Fruit fly (Drosophila melanogaster) whole organism, embryonic: Measurements from ENCODE around the gene CG43915.

ENCODE experiments used
- Awh ChIP-seq: fragments of 200-800 bp; sonication (Bioruptor generic); IDR thresholded peaks from 2 replicates; pipeline ENCODE4, ENCODE4 v1.3.6; 2022; ENCODE audit warnings: missing biosample characterization, missing genetic modification characterization
- BEAF-32 ChIP-seq: fragments of 200-800 bp; sonication (Bioruptor generic); optimal IDR thresholded peaks from 3 replicates; lab custom pipeline; 2017; ENCODE audit warnings: missing biosample characterization, missing genetic modification characterization, mild to moderate bottlenecking, moderate library complexity, missing genetic modification reagents
- CG10366 ChIP-seq: fragments of 200-800 bp; sonication (Bioruptor generic); IDR thresholded peaks from 2 replicates; pipeline ENCODE4 v1.3.6; 2022; ENCODE audit warnings: missing biosample characterization, missing genetic modification characterization
- CG12155 ChIP-seq: fragments of 200-800 bp; sonication (Bioruptor generic); optimal IDR thresholded peaks from 3 replicates; lab custom pipeline; 2016; ENCODE audit warnings: missing biosample characterization, missing genetic modification characterization
- CG1233 ChIP-seq: fragments of 200-800 bp; sonication (Bioruptor generic); optimal IDR thresholded peaks from 4 replicates; lab custom pipeline; 2018; ENCODE audit warnings: missing biosample characterization, mild to moderate bottlenecking, missing genetic modification characterization
- CG15514 ChIP-seq: fragments of 200-800 bp; sonication (Bioruptor generic); optimal IDR thresholded peaks from 3 replicates; lab custom pipeline; 2017; ENCODE audit warnings: missing biosample characterization, missing genetic modification characterization, mild to moderate bottlenecking, moderate library complexity, missing genetic modification reagents
- CG1647 ChIP-seq: fragments of 200-800 bp; sonication (Bioruptor generic); optimal IDR thresholded peaks from 3 replicates; lab custom pipeline; 2016; ENCODE audit warnings: missing biosample characterization, missing genetic modification characterization
- CG2120 ChIP-seq: fragments of 200-800 bp; sonication (Bioruptor generic); optimal IDR thresholded peaks from 3 replicates; lab custom pipeline; 2016; ENCODE audit warnings: missing biosample characterization, missing genetic modification characterization
- CG31224 ChIP-seq: fragments of 200-800 bp; sonication (Bioruptor generic); IDR thresholded peaks from 2 replicates; pipeline ENCODE4 v1.3.6; 2022; ENCODE audit warnings: missing biosample characterization, missing genetic modification characterization
- CG33213 ChIP-seq: fragments of 200-800 bp; sonication (Bioruptor generic); optimal IDR thresholded peaks from 3 replicates; lab custom pipeline; 2016; ENCODE audit warnings: missing biosample characterization, missing genetic modification characterization
- CG4424 ChIP-seq: fragments of 200-800 bp; sonication (Bioruptor generic); optimal IDR thresholded peaks from 3 replicates; lab custom pipeline; 2016; ENCODE audit warnings: missing biosample characterization, missing genetic modification characterization
- CG6254 ChIP-seq: fragments of 200-800 bp; sonication (Bioruptor generic); optimal IDR thresholded peaks from 3 replicates; lab custom pipeline; 2017; ENCODE audit warnings: mild to moderate bottlenecking, missing biosample characterization, missing genetic modification reagents, missing genetic modification characterization
- CG7839 ChIP-seq: fragments of 200-800 bp; sonication (Bioruptor generic); optimal IDR thresholded peaks from 3 replicates; lab custom pipeline; 2018; ENCODE audit warnings: missing biosample characterization, mild to moderate bottlenecking, missing genetic modification characterization, moderate library complexity
- CG8290 ChIP-seq, 3 experiments: fragments of 200-800 bp; sonication (Bioruptor generic); optimal IDR thresholded peaks; 2 replicates each; lab custom pipeline; 2016 to 2019; ENCODE audit warnings: missing biosample characterization in 3 of 3, missing genetic modification characterization in 3 of 3, mild to moderate bottlenecking in 2 of 3, moderate library complexity in 1 of 3
- CG9215 ChIP-seq: fragments of 200-800 bp; sonication (Bioruptor generic); IDR thresholded peaks from 2 replicates; pipeline ENCODE4 v1.3.6; 2022; ENCODE audit warnings: missing biosample characterization, missing genetic modification characterization
- CG9437 ChIP-seq: fragments of 200-800 bp; sonication (Bioruptor generic); optimal IDR thresholded peaks from 2 replicates; lab custom pipeline; 2018; ENCODE audit warnings: missing biosample characterization, mild to moderate bottlenecking, missing genetic modification characterization
- Dp ChIP-seq: fragments of 200-800 bp; sonication (Bioruptor generic); optimal IDR thresholded peaks from 2 replicates; lab custom pipeline; 2018; ENCODE audit warnings: missing biosample characterization, mild to moderate bottlenecking, missing genetic modification characterization, moderate library complexity
- HmgZ ChIP-seq: fragments of 200-800 bp; sonication (Bioruptor generic); optimal IDR thresholded peaks from 2 replicates; lab custom pipeline; 2018; ENCODE audit warnings: missing biosample characterization, mild to moderate bottlenecking, missing genetic modification characterization
- Hmr ChIP-seq: fragments of 200-800 bp; sonication (Bioruptor generic); optimal IDR thresholded peaks from 3 replicates; lab custom pipeline; 2017; ENCODE audit warnings: mild to moderate bottlenecking, missing biosample characterization, missing genetic modification reagents, missing genetic modification characterization
- Lim3 ChIP-seq: fragments of 200-800 bp; sonication (Bioruptor generic); IDR thresholded peaks from 2 replicates; pipeline ENCODE4 v1.3.6; 2022; ENCODE audit warnings: missing biosample characterization, missing genetic modification characterization
- Med ChIP-seq: fragments of 200-800 bp; sonication (Bioruptor generic); peaks from one replicate; lab custom pipeline; 2016; ENCODE audit warnings: missing biosample characterization, missing genetic modification characterization, mild to moderate bottlenecking, inconsistent platforms, moderate library complexity
- Myb ChIP-seq: fragments of 200-800 bp; sonication (Bioruptor generic); optimal IDR thresholded peaks from 2 replicates; lab custom pipeline; 2016; ENCODE audit warnings: missing biosample characterization, missing genetic modification characterization
- Nf-YA ChIP-seq: fragments of 200-800 bp; sonication (Bioruptor generic); IDR thresholded peaks from 2 replicates; pipeline ENCODE4 v1.3.6; 2022; ENCODE audit warnings: missing biosample characterization, missing genetic modification characterization
- Sin3A ChIP-seq: fragments of >200 bp; optimal IDR thresholded peaks from 2 replicates; lab custom pipeline; 2018
- Sry-δ ChIP-seq: fragments of 200-800 bp; sonication (Bioruptor generic); optimal IDR thresholded peaks from 2 replicates; lab custom pipeline; 2016; ENCODE audit warnings: missing biosample characterization, missing genetic modification characterization
- TFAM ChIP-seq: fragments of 200-800 bp; sonication (Bioruptor generic); optimal IDR thresholded peaks from 2 replicates; lab custom pipeline; 2017; ENCODE audit warnings: missing biosample characterization, missing genetic modification characterization, inconsistent platforms
- bcd ChIP-seq: fragments of 200-800 bp; sonication (Bioruptor generic); optimal IDR thresholded peaks from 2 replicates; lab custom pipeline; 2017; ENCODE audit warnings: missing biosample characterization, mild to moderate bottlenecking, missing genetic modification characterization
- btn ChIP-seq: fragments of 200-800 bp; sonication (Bioruptor generic); optimal IDR thresholded peaks from 2 replicates; lab custom pipeline; 2016; ENCODE audit warnings: missing biosample characterization, missing genetic modification characterization
- danr ChIP-seq: fragments of 200-800 bp; sonication (Bioruptor generic); IDR thresholded peaks from 2 replicates; pipeline ENCODE4 v1.3.6; 2022; ENCODE audit warnings: missing biosample characterization, missing genetic modification characterization
- dpn ChIP-seq, 2 experiments: fragments of 200-800 bp; sonication (Bioruptor generic); optimal IDR thresholded peaks; 3 replicates each; lab custom pipeline; 2016; ENCODE audit warnings: missing biosample characterization in 2 of 2, missing genetic modification characterization in 2 of 2
- esg ChIP-seq: fragments of 200-800 bp; sonication (Bioruptor generic); conservative IDR thresholded peaks from 2 replicates; pipeline ENCODE4 v1.3.6; 2022; ENCODE audit warnings: missing biosample characterization, missing genetic modification characterization
- hb ChIP-seq: fragments of 200-800 bp; sonication (Bioruptor generic); IDR thresholded peaks from 3 replicates; pipeline ENCODE4 v1.3.6; 2022; ENCODE audit warnings: missing biosample characterization, missing genetic modification characterization; ENCODE audit not compliant: partially characterized antibody
- luna ChIP-seq: fragments of 200-800 bp; sonication (Bioruptor generic); optimal IDR thresholded peaks from 2 replicates; lab custom pipeline; 2016; ENCODE audit warnings: missing biosample characterization, missing genetic modification characterization
- nmo ChIP-seq: fragments of 200-800 bp; sonication (Bioruptor generic); optimal IDR thresholded peaks from 2 replicates; lab custom pipeline; 2018; ENCODE audit warnings: missing biosample characterization, mild to moderate bottlenecking, missing genetic modification characterization, moderate library complexity
- prd ChIP-seq, 3 experiments: fragments of >200 bp in 2 of 3; fragments of 200-800 bp in 1 of 3; sonication (Bioruptor generic) in 1 of 3; optimal IDR thresholded peaks in 2 of 3; IDR thresholded peaks in 1 of 3; 2 replicates in 2 of 3; 3 replicates in 1 of 3; pipeline versions ENCODE4 v1.3.6 to Lab custom; 2017 to 2022; ENCODE audit warnings: missing biosample characterization in 1 of 3, missing genetic modification characterization in 1 of 3
- pzg ChIP-seq: fragments of 200-800 bp; sonication (Bioruptor generic); optimal IDR thresholded peaks from 3 replicates; lab custom pipeline; 2018; ENCODE audit warnings: missing biosample characterization, mild to moderate bottlenecking, missing genetic modification characterization, moderate library complexity
- ranshi ChIP-seq: fragments of 200-800 bp; sonication (Bioruptor generic); IDR thresholded peaks from 2 replicates; pipeline ENCODE4 v1.3.6; 2022; ENCODE audit warnings: missing biosample characterization, missing genetic modification characterization
- scrt ChIP-seq: fragments of 200-800 bp; sonication (Bioruptor generic); optimal IDR thresholded peaks from 2 replicates; lab custom pipeline; 2018; ENCODE audit warnings: missing biosample characterization, mild to moderate bottlenecking, missing genetic modification characterization, moderate library complexity
- yki ChIP-seq: fragments of >200 bp; optimal IDR thresholded peaks from 3 replicates; lab custom pipeline; 2018

The CG43915 gene

dm6 chr3L:4021260-4021831 lies 48.6 kb downstream of the CG43915 start, which contains the start of gene Mul1 (continued):
- TF ChIP-seq Awh (GFP tag; lab: Robert Waterston, UW) (no peak), HmgZ (tag; lab: Kevin White, UChicago) (peak; percentile 35), Sry-δ (GFP tag; lab: Kevin White, UChicago) (peak; percentile 6), btn (no peak), luna (GFP tag; lab: Kevin White, UChicago) (no peak), CG12155 (GFP tag; lab: Kevin White, UChicago) (no peak), prd (optimal IDR thresholded peaks at IDR 0.05; lab: Kevin White, UChicago) (no peak), prd (GFP tag; IDR thresholded peaks at IDR 0.05; lab: Robert Waterston, UW) (no peak), Myb (GFP tag; lab: Kevin White, UChicago) (peak; percentile 84), CG4424 (GFP tag; lab: Kevin White, UChicago) (peak; percentile 84), Dp (GFP tag; lab: Kevin White, UChicago) (peak; percentile 91), CG6254 (GFP tag; lab: Kevin White, UChicago) (peak; percentile 36), ranshi (GFP tag; lab: Robert Waterston, UW) (no peak), CG8290 (GFP tag; optimal IDR thresholded peaks at IDR 0.05; lab: Kevin White, UChicago) (no peak), CG8290 (tag; optimal IDR thresholded peaks at IDR 0.05; lab: Kevin White, UChicago) (peak in 1 of 2 experiments; percentile 45), Sin3A (lab: Kevin White, UChicago) (peak; percentile 3), CG15514 (GFP tag; lab: Kevin White, UChicago) (peak; percentile 99), danr (GFP tag; lab: Robert Waterston, UW) (no peak), CG9437 (peak; percentile 88), CG1647 (GFP tag; lab: Kevin White, UChicago) (no peak), yki (no peak), CG10366 (GFP tag; lab: Robert Waterston, UW) (peak; percentile 22; the same call in 1 of the 2 replicates), CG7839 (tag; lab: Kevin White, UChicago) (no peak), hb (GFP tag; lab: Robert Waterston, UW) (no peak), pzg (GFP tag; lab: Kevin White, UChicago) (peak; percentile 92), bcd (GFP tag; lab: Kevin White, UChicago) (no peak), scrt (peak; percentile 83), Med (peak; percentile 75), Lim3 (no peak), CG9215 (GFP tag; lab: Robert Waterston, UW) (no peak), Hmr (GFP tag; lab: Kevin White, UChicago) (peak; percentile 17), dpn (GFP tag; optimal IDR thresholded peaks at IDR 0.05; lab: Kevin White, UChicago) (no peak), BEAF-32 (peak; percentile 36), CG33213 (GFP tag; lab: Kevin White, UChicago) (peak; percentile 54), nmo (GFP tag; lab: Kevin White, UChicago) (peak; percentile 37), CG2120 (no peak), CG31224 (GFP tag; lab: Robert Waterston, UW) (no peak), esg (GFP tag; lab: Robert Waterston, UW) (no peak), CG1233 (GFP tag; lab: Kevin White, UChicago) (no peak), Nf-YA (GFP tag; lab: Robert Waterston, UW) (no peak), TFAM (GFP tag; lab: Kevin White, UChicago) (no peak)
